Fruit fly (Drosophila melanogaster) whole organism, adult: ENCODE measurements around the gene Dus2.

Experiments used
- CG7045 ChIP-seq: fragments of 200-800 bp; sonication (Bioruptor generic); optimal IDR thresholded peaks from 2 replicates; lab custom pipeline; 2017; ENCODE audit warnings: missing biosample characterization, mild to moderate bottlenecking, missing genetic modification characterization
- CG7101 ChIP-seq: fragments of 200-800 bp; sonication (Bioruptor generic); optimal IDR thresholded peaks from 2 replicates; lab custom pipeline; 2018; ENCODE audit warnings: missing biosample characterization, mild to moderate bottlenecking, missing genetic modification characterization, moderate library complexity
- Clk ChIP-seq: fragments of 200-800 bp; sonication (Bioruptor generic); optimal IDR thresholded peaks from 2 replicates; lab custom pipeline; 2017; ENCODE audit warnings: missing biosample characterization, missing genetic modification characterization
- cic ChIP-seq: fragments of 200-800 bp; sonication (Bioruptor generic); optimal IDR thresholded peaks from 2 replicates; lab custom pipeline; 2017; ENCODE audit warnings: missing biosample characterization, mild to moderate bottlenecking, missing genetic modification characterization, moderate library complexity
- cnc ChIP-seq, 2 experiments: fragments of >200 bp; optimal IDR thresholded peaks; 2 replicates each; lab custom pipeline; 2017
- kay ChIP-seq: fragments of 200-800 bp; sonication (Bioruptor generic); peaks from one replicate; lab custom pipeline; 2016; ENCODE audit warnings: missing biosample characterization, missing genetic modification characterization, borderline replicate concordance
- pad ChIP-seq: fragments of 200-800 bp; sonication (Bioruptor generic); optimal IDR thresholded peaks from 3 replicates; lab custom pipeline; 2017; ENCODE audit warnings: missing biosample characterization, missing genetic modification characterization, mild to moderate bottlenecking, moderate library complexity, missing genetic modification reagents

DNA sequence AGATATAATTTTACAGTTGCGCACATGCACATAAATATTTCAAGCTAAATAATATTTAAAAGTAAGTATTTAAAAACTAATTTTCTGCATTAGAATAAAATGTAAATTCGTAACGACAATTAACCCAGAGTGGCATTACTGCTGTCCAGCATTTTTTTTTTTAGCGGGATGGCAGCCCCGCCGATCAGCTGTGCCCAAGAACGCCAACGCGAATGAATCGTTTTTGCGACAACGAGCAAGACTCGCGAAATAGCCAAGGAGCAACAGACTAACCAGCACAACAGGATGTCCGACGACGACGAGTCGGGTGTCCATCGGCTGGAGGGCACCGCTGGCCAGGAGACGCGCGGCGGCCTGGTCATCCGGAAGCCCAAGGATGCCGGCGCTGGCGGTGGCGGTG is 36.6 kb upstream of the Dus2 start, which contains the start of gene Prp16:
- TF ChIP-seq kay (GFP tag; lab: Kevin White, UChicago) (no peak), Clk (GFP tag; lab: Kevin White, UChicago) (no peak), cnc (optimal IDR thresholded peaks at IDR 0.05; lab: Kevin White, UChicago) (no peak), CG7101 (tag; lab: Kevin White, UChicago) (no peak), CG7045 (GFP tag; lab: Kevin White, UChicago) (no peak), cic (GFP tag; lab: Kevin White, UChicago) (no peak), pad (GFP tag; lab: Kevin White, UChicago) (no peak)
